Fruit fly (Drosophila melanogaster): ENCODE results near the gene CG17186.

- no peak for TF ChIP-seq ss (GFP tag; optimal IDR thresholded peaks at IDR 0.05)
- TF ChIP-seq Sox15 (GFP tag; optimal IDR thresholded peaks at IDR 0.05) = no peak
- no peak for TF ChIP-seq acj6 (GFP tag; optimal IDR thresholded peaks at IDR 0.05)
- TF ChIP-seq CG6163 (GFP tag; IDR thresholded peaks at IDR 0.05) = no peak
- TF ChIP-seq Eip78C (GFP tag) = no peak
- no peak for TF ChIP-seq eg (GFP tag; IDR thresholded peaks at IDR 0.05)
- no peak for TF ChIP-seq Lpt (GFP tag; optimal IDR thresholded peaks at IDR 0.05)
- no peak for TF ChIP-seq CG8319 (GFP tag; optimal IDR thresholded peaks at IDR 0.05)
- no peak for TF ChIP-seq esn (GFP tag; optimal IDR thresholded peaks at IDR 0.05)
- no peak for TF ChIP-seq Gug (GFP tag; IDR thresholded peaks at IDR 0.05)
- TF ChIP-seq Hr39 (GFP tag; optimal IDR thresholded peaks at IDR 0.05) = no peak
- no peak for TF ChIP-seq CG32006 (GFP tag; optimal IDR thresholded peaks at IDR 0.05)
- no peak for TF ChIP-seq CG3919 (GFP tag; optimal IDR thresholded peaks at IDR 0.05)
- no peak for TF ChIP-seq salr (GFP tag; optimal IDR thresholded peaks at IDR 0.05)
Measured at dm6 chr3R:19873102-19873737, 4.1 kb downstream of the CG17186 start.
